Worm (Caenorhabditis elegans) whole organism, L2 larva: ENCODE measurements around the gene C04G2.10.

Experiments
- C34F6.9 ChIP-seq: fragments of 150-350 bp; optimal IDR thresholded peaks from 2 replicates; lab custom pipeline; 2014; ENCODE audit warnings: missing biosample characterization, missing genetic modification characterization
- Y55F3AM.14 ChIP-seq: fragments of 200-800 bp; sonication (Bioruptor generic); optimal IDR thresholded peaks from 2 replicates; lab custom pipeline; 2018; ENCODE audit warnings: mild to moderate bottlenecking, missing genetic modification characterization, missing compliant biosample characterization
- ZK546.5 ChIP-seq: sonication (generic microtip); optimal IDR thresholded peaks from 2 replicates; lab custom pipeline; 2017; ENCODE audit warnings: missing biosample characterization, missing genetic modification characterization
- alr-1 ChIP-seq: fragments of 150-350 bp; optimal IDR thresholded peaks from 2 replicates; lab custom pipeline; 2014; ENCODE audit warnings: missing biosample characterization, missing genetic modification characterization
- aly-2 ChIP-seq: fragments of 150-350 bp; optimal IDR thresholded peaks from 2 replicates; lab custom pipeline; 2014; ENCODE audit warnings: missing biosample characterization, missing genetic modification characterization
- blmp-1 ChIP-seq: sonication (generic microtip); optimal IDR thresholded peaks from 2 replicates; lab custom pipeline; 2017; ENCODE audit warnings: missing genetic modification characterization, mild to moderate bottlenecking, missing compliant biosample characterization, antibody characterized with exemption, moderate library complexity; ENCODE audit not compliant: insufficient read depth
- ceh-16 ChIP-seq: fragments of 150-350 bp; optimal IDR thresholded peaks from 2 replicates; lab custom pipeline; 2014; ENCODE audit warnings: missing biosample characterization, missing genetic modification characterization
- egl-27 ChIP-seq: sonication (generic microtip); optimal IDR thresholded peaks from 3 replicates; lab custom pipeline; 2017; ENCODE audit warnings: missing biosample characterization, missing genetic modification reagents, missing genetic modification characterization
- elt-1 ChIP-seq: fragments of 150-350 bp; optimal IDR thresholded peaks from 2 replicates; lab custom pipeline; 2014; ENCODE audit warnings: missing biosample characterization, missing genetic modification characterization
- elt-3 ChIP-seq: sonication (generic microtip); optimal IDR thresholded peaks from 2 replicates; lab custom pipeline; 2017; ENCODE audit warnings: missing biosample characterization, missing genetic modification characterization
- fos-1 ChIP-seq: fragments of 150-350 bp; optimal IDR thresholded peaks from 2 replicates; lab custom pipeline; 2014; ENCODE audit warnings: missing biosample characterization, missing genetic modification characterization
- gmeb-1 ChIP-seq: fragments of 150-350 bp; optimal IDR thresholded peaks from 2 replicates; lab custom pipeline; 2014; ENCODE audit warnings: missing biosample characterization, missing genetic modification characterization
- lin-11 ChIP-seq: fragments of 150-350 bp; sonication (generic microtip); optimal IDR thresholded peaks from 2 replicates; lab custom pipeline; 2014; ENCODE audit warnings: missing biosample characterization, missing genetic modification characterization, inconsistent platforms, mixed read lengths
- lin-39 ChIP-seq: fragments of 150-350 bp; optimal IDR thresholded peaks from 2 replicates; lab custom pipeline; 2014; ENCODE audit warnings: missing biosample characterization, missing genetic modification reagents, missing genetic modification characterization
- mab-5 ChIP-seq: fragments of 150-350 bp; optimal IDR thresholded peaks from 2 replicates; lab custom pipeline; 2014; ENCODE audit warnings: missing biosample characterization, missing genetic modification characterization
- mbf-1 ChIP-seq: sonication (generic microtip); optimal IDR thresholded peaks from 2 replicates; lab custom pipeline; 2017; ENCODE audit warnings: missing biosample characterization, missing genetic modification characterization
- mdl-1 ChIP-seq, 2 experiments: fragments of 150-350 bp in 1 of 2; sonication (generic microtip) in 1 of 2; optimal IDR thresholded peaks; 2 replicates each; lab custom pipeline; 2017; ENCODE audit warnings: missing biosample characterization in 2 of 2, missing genetic modification characterization in 2 of 2
- nhr-10 ChIP-seq: sonication (generic microtip); optimal IDR thresholded peaks from 2 replicates; lab custom pipeline; 2017; ENCODE audit warnings: missing biosample characterization, missing genetic modification characterization
- nhr-11 ChIP-seq: fragments of 150-350 bp; optimal IDR thresholded peaks from 2 replicates; lab custom pipeline; 2014; ENCODE audit warnings: missing biosample characterization, missing genetic modification characterization
- nhr-12 ChIP-seq: fragments of 150-350 bp; optimal IDR thresholded peaks from 2 replicates; lab custom pipeline; 2014; ENCODE audit warnings: missing biosample characterization, missing genetic modification characterization
- nhr-129 ChIP-seq: fragments of 150-350 bp; optimal IDR thresholded peaks from 2 replicates; lab custom pipeline; 2014; ENCODE audit warnings: missing biosample characterization, missing genetic modification characterization
- nhr-23 ChIP-seq: fragments of 150-350 bp; optimal IDR thresholded peaks from 2 replicates; lab custom pipeline; 2014; ENCODE audit warnings: missing biosample characterization, missing genetic modification reagents, missing genetic modification characterization
- nhr-237 ChIP-seq: fragments of 150-350 bp; optimal IDR thresholded peaks from 2 replicates; lab custom pipeline; 2014; ENCODE audit warnings: missing biosample characterization, missing genetic modification characterization
- nhr-25 ChIP-seq: fragments of 150-350 bp; sonication (generic microtip); optimal IDR thresholded peaks from 3 replicates; lab custom pipeline; 2014; ENCODE audit warnings: missing biosample characterization, missing genetic modification characterization
- nhr-6 ChIP-seq: fragments of 150-350 bp; optimal IDR thresholded peaks from 2 replicates; lab custom pipeline; 2014; ENCODE audit warnings: missing biosample characterization, missing genetic modification characterization
- nhr-77 ChIP-seq: fragments of 150-350 bp; optimal IDR thresholded peaks from 2 replicates; lab custom pipeline; 2014; ENCODE audit warnings: missing biosample characterization, missing genetic modification characterization
- peb-1 ChIP-seq: fragments of 150-350 bp; optimal IDR thresholded peaks from 2 replicates; lab custom pipeline; 2014; ENCODE audit warnings: missing biosample characterization, missing genetic modification characterization
- sem-4 ChIP-seq: fragments of 150-350 bp; optimal IDR thresholded peaks from 2 replicates; lab custom pipeline; 2014; ENCODE audit warnings: missing biosample characterization, missing genetic modification reagents, missing genetic modification characterization
- skn-1 ChIP-seq: sonication (generic microtip); optimal IDR thresholded peaks from 2 replicates; lab custom pipeline; 2017; ENCODE audit warnings: missing biosample characterization, missing genetic modification characterization
- sma-3 ChIP-seq: sonication (generic microtip); optimal IDR thresholded peaks from 2 replicates; lab custom pipeline; 2016; ENCODE audit warnings: missing genetic modification reagents, missing genetic modification characterization, missing compliant biosample characterization
- sma-9 ChIP-seq, 2 experiments: fragments of 150-350 bp in 1 of 2; sonication (generic microtip) in 1 of 2; optimal IDR thresholded peaks; 2 replicates each; lab custom pipeline; 2014 to 2016; ENCODE audit warnings: missing genetic modification characterization in 2 of 2, mild to moderate bottlenecking in 1 of 2, missing biosample characterization in 1 of 2, missing compliant biosample characterization in 1 of 2, missing genetic modification reagents in 1 of 2, moderate library complexity in 1 of 2
- unc-39 ChIP-seq: fragments of 150-350 bp; optimal IDR thresholded peaks from 2 replicates; lab custom pipeline; 2014; ENCODE audit warnings: missing biosample characterization, missing genetic modification characterization
- unc-55 ChIP-seq: fragments of 150-350 bp; sonication (generic microtip); optimal IDR thresholded peaks from 3 replicates; lab custom pipeline; 2014; ENCODE audit warnings: missing biosample characterization, missing genetic modification reagents, missing genetic modification characterization
- unc-62 ChIP-seq: fragments of 150-350 bp; optimal IDR thresholded peaks from 2 replicates; lab custom pipeline; 2014; ENCODE audit warnings: missing biosample characterization, missing genetic modification reagents, missing genetic modification characterization
- ztf-11 ChIP-seq: sonication (generic microtip); optimal IDR thresholded peaks from 2 replicates; lab custom pipeline; 2017; ENCODE audit warnings: missing biosample characterization, missing genetic modification characterization

C04G2.10 gene

DNA sequence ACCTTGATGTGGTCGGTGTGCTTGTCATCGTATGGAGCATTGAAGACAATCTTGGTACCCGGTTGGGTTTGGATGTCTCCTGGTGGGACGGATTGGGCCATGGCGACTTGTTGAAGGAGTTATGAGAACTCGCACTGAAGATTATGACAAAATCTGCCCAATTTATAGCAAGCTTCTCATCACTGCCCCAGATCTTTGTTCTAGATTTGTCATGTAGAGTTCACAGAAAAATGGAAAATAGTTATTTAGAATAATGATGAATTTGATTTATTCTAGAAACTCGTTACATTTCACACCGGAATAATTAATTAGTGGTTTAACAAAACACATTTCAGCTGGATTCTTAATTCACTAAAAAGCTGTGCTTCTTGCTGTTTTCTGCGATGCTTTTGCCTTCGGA, 28.4 kb downstream of the C04G2.10 start, which contains the start of gene msp-38:
TSS of gene msp-38 (minus strand) at position 101 of the 400 bp plus-strand sequence.
- no peak for TF ChIP-seq sma-3 (GFP tag; lab: Kevin White, UChicago)
- no peak for TF ChIP-seq gmeb-1
- no peak for TF ChIP-seq sma-9 (GFP tag; optimal IDR thresholded peaks at IDR 0.05; lab: Kevin White, UChicago)
- TF ChIP-seq sma-9 (tag; optimal IDR thresholded peaks at IDR 0.05; lab: Kevin White, UChicago) = no peak
- no peak for TF ChIP-seq nhr-10 (tag; lab: Kevin White, UChicago)
- no peak for TF ChIP-seq nhr-12 (tag; lab: Kevin White, UChicago)
- no peak for TF ChIP-seq sem-4 (tag; lab: Kevin White, UChicago)
- TF ChIP-seq mdl-1 (tag; optimal IDR thresholded peaks at IDR 0.05; lab: Kevin White, UChicago) = no peak
- no peak for TF ChIP-seq unc-39 (tag; lab: Kevin White, UChicago)
- TF ChIP-seq unc-55 = no peak
- no peak for TF ChIP-seq blmp-1 (tag; lab: Kevin White, UChicago)
- TF ChIP-seq nhr-25 (tag; lab: Kevin White, UChicago) = no peak
- TF ChIP-seq nhr-11 (tag; lab: Kevin White, UChicago) = no peak
- TF ChIP-seq ZK546.5 (tag; lab: Kevin White, UChicago) = no peak

DNA sequence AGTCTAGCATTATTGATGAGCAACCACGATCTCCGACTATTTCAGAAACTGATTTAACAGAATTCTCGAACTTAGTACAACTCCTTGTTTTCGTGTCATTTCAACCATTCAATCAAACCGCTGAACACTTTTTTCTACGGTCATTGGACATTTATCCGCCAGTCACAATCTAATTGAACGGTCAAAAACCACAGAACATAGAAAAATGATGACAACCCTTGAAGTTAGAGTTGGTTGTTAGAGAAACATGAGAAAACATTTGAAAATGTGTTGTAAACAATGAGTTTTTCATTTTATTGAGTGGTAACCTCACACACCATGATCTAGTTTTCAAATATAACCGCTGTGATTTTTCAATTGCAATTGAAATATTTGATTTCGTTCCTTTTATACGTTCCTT, 29.2 kb downstream of the C04G2.10 start:
- TF ChIP-seq nhr-23 (no peak), nhr-11 (tag; lab: Kevin White, UChicago) (no peak), skn-1 (tag; lab: Kevin White, UChicago) (peak; percentile 78)

DNA sequence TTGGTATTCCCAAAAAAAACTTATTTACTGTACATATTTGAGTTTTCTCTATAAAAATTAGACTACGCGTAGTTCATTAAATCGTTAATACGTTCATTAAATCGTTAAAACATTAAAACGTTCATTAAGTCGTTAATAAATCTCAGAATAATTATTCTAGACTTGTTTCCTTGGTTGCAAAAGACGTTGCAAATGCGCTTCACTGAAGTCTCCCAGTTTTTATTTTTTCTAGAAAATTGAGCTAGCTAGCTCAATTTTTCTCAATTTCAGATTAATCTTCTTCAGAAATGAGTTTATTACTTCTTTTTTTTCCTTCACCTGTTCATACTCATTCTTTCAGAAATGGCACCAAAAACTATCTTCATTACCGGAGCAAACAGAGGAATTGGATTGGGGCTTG, 29.7 kb downstream of the C04G2.10 start:
- TF ChIP-seq nhr-11 (tag; lab: Kevin White, UChicago) (no peak), mab-5 (tag; lab: Kevin White, UChicago) (no peak), elt-3 (tag; lab: Kevin White, UChicago) (no peak), ceh-16 (tag; lab: Kevin White, UChicago) (no peak), nhr-77 (tag; lab: Kevin White, UChicago) (no peak), sma-9 (GFP tag; optimal IDR thresholded peaks at IDR 0.05; lab: Kevin White, UChicago) (no peak), sma-9 (tag; optimal IDR thresholded peaks at IDR 0.05; lab: Kevin White, UChicago) (no peak), lin-39 (tag; lab: Kevin White, UChicago) (no peak), C34F6.9 (tag; lab: Kevin White, UChicago) (no peak), mbf-1 (tag; lab: Kevin White, UChicago) (no peak), alr-1 (tag; lab: Kevin White, UChicago) (no peak), unc-62 (GFP tag; lab: Kevin White, UChicago) (no peak), peb-1 (tag; lab: Kevin White, UChicago) (no peak), ztf-11 (no peak), nhr-10 (tag; lab: Kevin White, UChicago) (no peak), lin-11 (no peak), unc-39 (tag; lab: Kevin White, UChicago) (no peak), skn-1 (tag; lab: Kevin White, UChicago) (no peak)

DNA sequence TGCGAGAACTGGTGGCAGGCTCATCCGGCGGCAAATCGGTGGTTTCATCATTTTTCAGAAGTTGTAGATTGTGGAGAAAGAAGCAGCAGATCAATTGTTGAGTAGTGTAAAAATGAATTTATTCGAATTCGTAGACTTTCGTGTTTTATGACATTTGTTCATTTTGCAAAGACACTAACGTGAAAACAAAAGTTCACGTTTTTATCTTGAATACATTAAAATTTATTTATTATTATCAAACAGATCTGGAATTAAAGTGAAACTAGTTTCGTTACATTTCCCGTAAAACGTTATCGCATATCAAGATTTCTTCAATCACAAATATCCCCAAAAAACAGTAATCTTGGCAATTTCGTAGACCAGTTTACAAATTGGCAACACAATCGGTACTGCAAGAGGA, 31.6 kb downstream of the C04G2.10 start, which contains the start of gene T14G10.8:
TSS of gene T14G10.8 (minus strand) at position 101 of the 400 bp plus-strand sequence.
- TF ChIP-seq sma-9 (GFP tag; optimal IDR thresholded peaks at IDR 0.05; lab: Kevin White, UChicago) (no peak), sma-9 (tag; optimal IDR thresholded peaks at IDR 0.05; lab: Kevin White, UChicago) (no peak), blmp-1 (tag; lab: Kevin White, UChicago) (no peak), nhr-237 (tag; lab: Kevin White, UChicago) (no peak), nhr-23 (no peak), elt-3 (tag; lab: Kevin White, UChicago) (no peak), unc-39 (tag; lab: Kevin White, UChicago) (no peak)

DNA sequence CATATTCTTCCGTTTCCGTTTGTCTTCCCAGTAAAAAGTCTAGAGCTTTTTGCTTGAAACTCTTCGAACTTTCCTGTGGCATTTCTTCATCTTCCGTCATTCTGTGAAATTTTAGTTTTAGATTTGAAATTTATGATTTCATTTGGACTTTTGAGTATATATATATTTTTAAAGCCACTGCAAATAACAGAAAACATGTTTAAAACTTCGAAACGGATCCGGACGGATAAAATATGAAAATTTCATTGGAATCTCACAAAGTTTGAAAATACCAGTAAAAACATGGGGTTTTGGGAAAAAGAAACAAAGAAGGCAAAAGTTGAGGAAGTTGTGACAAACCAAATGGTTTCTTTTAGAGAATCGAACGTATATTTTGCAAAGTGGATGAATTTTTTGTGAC, 33.7 kb downstream of the C04G2.10 start, which contains the start of gene pigs-1:
TSS of gene pigs-1 (minus strand) at position 101 of the 400 bp plus-strand sequence.
- TF ChIP-seq nhr-23 (no peak), skn-1 (tag; lab: Kevin White, UChicago) (no peak), nhr-129 (tag; lab: Kevin White, UChicago) (no peak), nhr-6 (tag; lab: Kevin White, UChicago) (no peak), Y55F3AM.14 (GFP tag; lab: Kevin White, UChicago) (no peak), peb-1 (tag; lab: Kevin White, UChicago) (no peak), lin-11 (no peak), nhr-237 (tag; lab: Kevin White, UChicago) (no peak), sem-4 (tag; lab: Kevin White, UChicago) (no peak), nhr-11 (tag; lab: Kevin White, UChicago) (no peak), elt-1 (tag; lab: Kevin White, UChicago) (no peak), alr-1 (tag; lab: Kevin White, UChicago) (no peak), sma-3 (GFP tag; lab: Kevin White, UChicago) (no peak), aly-2 (tag; lab: Kevin White, UChicago) (no peak), fos-1 (tag; lab: Kevin White, UChicago) (no peak), nhr-10 (tag; lab: Kevin White, UChicago) (no peak), C34F6.9 (tag; lab: Kevin White, UChicago) (no peak), mab-5 (tag; lab: Kevin White, UChicago) (no peak), egl-27 (tag; lab: Kevin White, UChicago) (no peak)
